Fruit fly (Drosophila melanogaster): Measurements from ENCODE around the gene sgl.

The sgl gene

DNA sequence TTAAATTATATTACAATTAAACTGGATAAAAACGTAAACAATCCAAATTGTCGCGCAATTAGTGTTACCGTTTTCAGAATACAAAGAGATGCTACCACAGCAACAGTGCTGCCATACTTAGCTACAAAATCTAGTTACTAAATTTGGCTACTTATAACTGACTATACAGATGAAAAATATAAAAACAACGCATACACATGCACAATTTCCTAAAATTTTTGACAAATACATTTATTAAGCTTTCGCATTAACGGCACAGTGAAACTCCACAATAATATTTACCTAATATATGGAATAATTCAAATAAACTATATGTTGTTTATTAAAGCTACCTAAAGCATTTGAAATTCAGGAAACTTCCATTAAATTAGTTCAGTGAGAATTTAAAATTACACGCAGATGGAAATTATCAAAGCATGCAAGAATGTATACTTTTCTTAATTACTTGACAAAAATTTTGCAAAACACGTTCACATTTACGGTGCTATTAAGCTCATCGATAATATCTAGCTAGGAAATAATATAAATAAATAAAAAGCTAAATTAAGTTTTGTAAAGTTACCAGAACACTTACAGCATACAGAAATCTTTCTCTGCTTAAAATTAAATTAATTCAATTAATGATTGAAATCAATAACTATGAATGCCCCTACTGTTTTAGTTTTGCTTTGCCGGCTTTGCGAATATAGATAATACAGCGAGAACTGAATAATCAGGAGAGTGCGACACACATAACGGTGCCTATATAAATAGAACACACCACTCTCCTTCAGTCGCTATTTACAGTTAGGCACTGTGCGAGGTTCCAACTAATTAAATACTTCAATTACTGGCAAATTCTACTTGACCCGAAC, 4.6 kb upstream of the sgl start, which contains the start of the genes Mis12 and CG9953 (continued):
- TF ChIP-seq CG31365 (tag; optimal IDR thresholded peaks at IDR 0.05) = no peak
- TF ChIP-seq toy (GFP tag; IDR thresholded peaks at IDR 0.05) = no peak
- no peak for TF ChIP-seq GATAe (GFP tag; conservative IDR thresholded peaks at IDR 0.05)
- no peak; the same call in 2 of the 3 replicates for TF ChIP-seq ken (GFP tag; IDR thresholded peaks at IDR 0.05)
- no peak for TF ChIP-seq hbn (GFP tag; IDR thresholded peaks at IDR 0.05; ENCODE audit: partially characterized antibody)
- TF ChIP-seq CG17385 (GFP tag; optimal IDR thresholded peaks at IDR 0.05) = peak; percentile 42
- TF ChIP-seq CG11560 (tag; IDR thresholded peaks at IDR 0.05) = no peak
- TF ChIP-seq Adf1 (GFP tag; IDR thresholded peaks at IDR 0.05) = no peak
- TF ChIP-seq sisA (GFP tag; IDR thresholded peaks at IDR 0.05) = no peak
- TF ChIP-seq Doc3 (GFP tag; IDR thresholded peaks at IDR 0.05; ENCODE audit: partially characterized antibody) = no peak
- peak; percentile 47 for TF ChIP-seq Sox100B (GFP tag; optimal IDR thresholded peaks at IDR 0.05)
- no peak for TF ChIP-seq CG11247 (GFP tag; IDR thresholded peaks at IDR 0.05)
- no peak; the same call in 1 of the 2 replicates for TF ChIP-seq E2f1 (GFP tag; IDR thresholded peaks at IDR 0.05)
- no peak for TF ChIP-seq BtbVII (GFP tag; optimal IDR thresholded peaks at IDR 0.05)
- no peak for TF ChIP-seq CG4707 (GFP tag; optimal IDR thresholded peaks at IDR 0.05)
- peak; percentile 68 for TF ChIP-seq MBD-R2 (GFP tag; IDR thresholded peaks at IDR 0.05)
- TF ChIP-seq otp (GFP tag; IDR thresholded peaks at IDR 0.05) = no peak; the same call in 2 of the 3 replicates
- no peak for TF ChIP-seq ci (GFP tag; IDR thresholded peaks at IDR 0.05)
- no peak for TF ChIP-seq CHES-1-like (GFP tag; optimal IDR thresholded peaks at IDR 0.05)
- TF ChIP-seq CG15696 (tag; optimal IDR thresholded peaks at IDR 0.05) = no peak
- TF ChIP-seq cad (GFP tag; optimal IDR thresholded peaks at IDR 0.05) = no peak
- no peak for TF ChIP-seq Doc2 (GFP tag; IDR thresholded peaks at IDR 0.05)
- TF ChIP-seq CG30020 (tag; optimal IDR thresholded peaks at IDR 0.05) = peak; percentile 46
- peak; percentile 69 for TF ChIP-seq CG32532 (GFP tag; IDR thresholded peaks at IDR 0.05)
- no peak for TF ChIP-seq grn (GFP tag; optimal IDR thresholded peaks at IDR 0.05)
- no peak for TF ChIP-seq cg (GFP tag; optimal IDR thresholded peaks at IDR 0.05)
- TF ChIP-seq CG10543 (GFP tag; optimal IDR thresholded peaks at IDR 0.05) = no peak
- TF ChIP-seq CG31388 (GFP tag; optimal IDR thresholded peaks at IDR 0.05) = no peak
- TF ChIP-seq Hr3 (GFP tag; optimal IDR thresholded peaks at IDR 0.05) = peak; percentile 51
- TF ChIP-seq Asciz (GFP tag; optimal IDR thresholded peaks at IDR 0.05) = no peak
- TF ChIP-seq Sry-δ (GFP tag; optimal IDR thresholded peaks at IDR 0.05) = no peak
- TF ChIP-seq YL-1 (GFP tag; optimal IDR thresholded peaks at IDR 0.05) = no peak
- TF ChIP-seq CG6254 (GFP tag; optimal IDR thresholded peaks at IDR 0.05) = no peak
- TF ChIP-seq dati (GFP tag; IDR thresholded peaks at IDR 0.05) = no peak
- TF ChIP-seq H15 (GFP tag; IDR thresholded peaks at IDR 0.05) = peak; percentile 43; the same call in 1 of the 3 replicates
- 0 out of 2 replicates have a peak, but pooled peaks have one; percentile 25 for TF ChIP-seq CG4730 (GFP tag; IDR thresholded peaks at IDR 0.05)
- TF ChIP-seq CG5245 (GFP tag; optimal IDR thresholded peaks at IDR 0.05) = no peak
- TF ChIP-seq CG12236 (GFP tag; optimal IDR thresholded peaks at IDR 0.05) = no peak
- peak; percentile 22 for TF ChIP-seq trem (tag; optimal IDR thresholded peaks at IDR 0.05)
- TF ChIP-seq pzg (GFP tag; optimal IDR thresholded peaks at IDR 0.05) = peak; percentile 26
- TF ChIP-seq row (GFP tag; IDR thresholded peaks at IDR 0.05) = peak; percentile 85
- no peak for TF ChIP-seq Mes4 (GFP tag; optimal IDR thresholded peaks at IDR 0.05)
- TF ChIP-seq CG2116 (GFP tag; optimal IDR thresholded peaks at IDR 0.05) = peak; percentile 9
- TF ChIP-seq Usf (GFP tag; optimal IDR thresholded peaks at IDR 0.05) = peak; percentile 20
- TF ChIP-seq CG12155 (GFP tag; optimal IDR thresholded peaks at IDR 0.05) = no peak
- 0 out of 2 replicates have a peak, but pooled peaks have one; percentile 20 for TF ChIP-seq esg (GFP tag; conservative IDR thresholded peaks at IDR 0.05)
- TF ChIP-seq zen (tag; optimal IDR thresholded peaks at IDR 0.05) = no peak
- TF ChIP-seq CG6175 (GFP tag; IDR thresholded peaks at IDR 0.05) = no peak
- TF ChIP-seq sr (GFP tag; IDR thresholded peaks at IDR 0.05) = no peak
- no peak for TF ChIP-seq Hr39 (optimal IDR thresholded peaks at IDR 0.05)
- TF ChIP-seq sd (tag; optimal IDR thresholded peaks at IDR 0.05) = no peak

Measured in whole organism, embryonic.